Worm (Caenorhabditis elegans): ENCODE measurements around the gene rrc-1.

DNA sequence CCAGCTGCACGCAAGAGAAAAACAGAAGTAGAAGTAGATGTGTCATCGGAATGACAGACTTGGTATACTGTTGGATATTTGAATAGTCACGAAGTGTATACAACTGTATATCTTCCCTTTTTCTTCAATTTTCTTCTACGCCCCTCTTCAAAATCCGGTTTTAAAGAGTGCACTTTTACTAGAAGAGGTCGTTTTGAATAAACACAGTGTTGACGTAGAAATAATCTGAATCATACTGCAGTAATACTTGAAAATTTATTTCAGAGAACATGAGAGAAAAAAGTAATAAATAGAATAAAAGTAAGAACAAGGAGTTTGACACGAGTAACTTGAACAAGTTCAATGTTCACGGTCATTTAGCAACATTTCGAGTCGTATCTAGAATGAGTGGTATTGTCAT, 41.5 kb upstream of the rrc-1 start, which contains the start of gene R07B1.8:
- TF ChIP-seq zag-1 (tag; optimal IDR thresholded peaks at IDR 0.05) (no peak), ama-1 (optimal IDR thresholded peaks at IDR 0.05) (no peak), aly-2 (tag; optimal IDR thresholded peaks at IDR 0.05) (no peak), pqm-1 (tag; optimal IDR thresholded peaks at IDR 0.05) (no peak), F44E2.7 (GFP tag; IDR thresholded peaks at IDR 0.05) (no peak), spr-3 (GFP tag; optimal IDR thresholded peaks at IDR 0.05) (no peak)

Measured in whole organism, L4 larva.